Fruit fly (Drosophila melanogaster) Kc167 (cell line): ENCODE measurements around the gene CG17294.
A peak's percentile ranks its signal among the peaks of the same experiment; 100 is the strongest.

Experiments used
- Myc ChIP-seq: fragments of >200 bp; optimal IDR thresholded peaks from 2 replicates; lab custom pipeline; 2017; ENCODE audit warnings: missing external identifiers
- Sin3A ChIP-seq: fragments of >200 bp; optimal IDR thresholded peaks from 2 replicates; lab custom pipeline; 2018; ENCODE audit warnings: missing external identifiers
- h ChIP-seq: fragments of >200 bp; optimal IDR thresholded peaks from 3 replicates; lab custom pipeline; 2018; ENCODE audit warnings: missing external identifiers
- insv ChIP-seq: fragments of >200 bp; optimal IDR thresholded peaks from 3 replicates; lab custom pipeline; 2018; ENCODE audit warnings: missing external identifiers
- psq ChIP-seq: fragments of >200 bp; optimal IDR thresholded peaks from 2 replicates; lab custom pipeline; 2017; ENCODE audit warnings: missing external identifiers
- ttk ChIP-seq: sonication (Bioruptor generic); optimal IDR thresholded peaks from 2 replicates; lab custom pipeline; 2017; ENCODE audit warnings: missing external identifiers

The CG17294 gene

DNA sequence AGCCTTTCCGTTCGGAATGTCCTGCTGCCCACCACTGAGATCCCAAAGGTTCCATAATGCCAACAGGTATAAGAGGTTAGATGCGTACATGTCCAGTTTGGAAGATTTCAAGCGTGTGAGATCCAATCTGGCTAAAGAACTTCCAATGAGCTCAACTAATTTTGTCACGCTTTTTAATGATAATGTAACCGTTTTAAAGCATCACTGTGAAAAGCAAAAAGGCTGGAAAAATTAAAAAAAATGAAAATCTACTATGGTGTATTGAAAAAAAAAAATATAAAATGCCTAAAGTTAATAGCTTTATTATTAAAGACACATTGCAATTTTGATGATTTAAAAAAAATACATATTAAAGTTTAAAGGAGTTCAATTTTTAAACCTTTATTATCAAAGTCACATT, 16.3 kb downstream of the CG17294 start, which contains the start of gene Acp29AB:
Gene Acp29AB (minus strand): TSS at position 101 of the 400 bp plus-strand sequence.
- TF ChIP-seq Sin3A (no peak), h (lab: Kevin White, UChicago) (no peak)

DNA sequence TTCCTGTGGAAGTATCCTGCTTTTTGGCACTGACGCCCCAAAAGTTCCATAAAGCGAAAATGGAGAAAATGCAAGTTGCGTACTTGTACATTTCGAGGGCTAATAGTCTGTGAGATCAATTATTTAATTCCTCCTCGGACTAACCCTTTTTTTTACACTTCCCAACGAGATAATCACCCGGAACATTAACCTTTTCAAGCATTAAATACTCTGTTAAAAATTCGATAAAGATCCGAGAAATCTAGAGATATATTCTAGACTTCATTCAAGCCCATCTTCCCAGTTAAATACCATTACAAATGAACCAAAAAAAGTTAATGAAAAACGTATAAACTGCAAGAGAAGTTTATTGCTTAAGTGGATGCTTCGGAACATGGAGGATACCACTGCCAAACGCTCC, 17.3 kb downstream of the CG17294 start, which contains the start of gene lectin-29Ca:
Gene lectin-29Ca (minus strand): TSS at position 101 of the 400 bp plus-strand sequence.
- TF ChIP-seq psq (no peak), insv (lab: Kevin White, UChicago) (no peak), h (lab: Kevin White, UChicago) (no peak), Myc (lab: Kevin White, UChicago) (no peak), ttk (lab: Kevin White, UChicago) (no peak), Sin3A (no peak)

DNA sequence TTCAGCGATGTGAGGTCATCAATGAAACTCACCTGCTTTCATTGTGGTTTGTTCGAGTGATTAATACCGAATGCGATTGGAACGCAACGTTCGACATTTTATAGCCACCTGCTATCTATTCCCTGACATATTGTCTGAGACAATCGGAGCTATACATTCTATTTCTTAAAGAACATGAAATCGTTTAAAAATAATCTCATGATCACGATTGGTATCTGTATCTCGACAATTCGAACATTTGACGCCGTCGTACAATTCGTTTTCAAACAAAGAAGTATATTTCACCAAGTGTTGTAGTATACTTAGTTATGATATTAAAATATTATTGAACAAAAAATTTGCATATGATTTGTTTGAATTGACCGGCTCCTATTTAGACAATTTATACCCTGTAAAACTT, 18.0 kb downstream of the CG17294 start, which contains the start of gene Peritrophin-15b:
Gene Peritrophin-15b (minus strand): TSS at position 101 of the 400 bp plus-strand sequence.
- TF ChIP-seq Myc (lab: Kevin White, UChicago) (no peak), h (lab: Kevin White, UChicago) (no peak), Sin3A (no peak), insv (lab: Kevin White, UChicago) (no peak), ttk (lab: Kevin White, UChicago) (no peak), psq (no peak)

DNA sequence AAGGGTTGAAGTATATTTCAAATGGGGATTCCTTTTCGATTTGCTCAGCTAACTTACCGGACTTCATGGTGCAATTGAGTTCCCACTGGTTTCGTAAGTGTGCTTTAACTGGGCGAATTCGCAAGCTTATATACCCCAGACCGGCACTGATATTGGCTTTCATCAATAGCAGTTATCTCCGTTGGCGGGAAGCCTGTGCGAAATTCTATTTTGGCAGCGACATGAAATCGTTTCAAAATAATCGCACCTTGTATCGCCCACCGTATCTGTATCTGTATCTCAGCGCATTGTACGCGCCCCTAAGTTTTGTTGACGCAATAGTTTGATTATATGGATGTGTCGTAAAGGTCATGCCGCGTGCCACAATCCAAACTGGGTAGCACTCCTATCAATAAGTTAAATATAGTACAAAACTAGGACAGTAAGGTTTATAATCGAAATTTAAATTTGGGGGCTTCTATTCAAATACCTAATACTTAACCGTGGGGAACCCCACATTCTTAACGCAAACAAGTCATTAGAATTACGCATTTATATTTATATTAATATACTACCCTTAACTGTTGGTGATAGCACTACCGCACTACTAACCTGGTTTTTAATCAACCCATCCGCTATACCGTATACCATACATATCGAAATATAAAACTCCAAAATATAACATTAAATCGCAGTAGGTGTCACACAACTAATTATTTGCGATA, 19.3 kb downstream of the CG17294 start, which contains the start of the genes Peritrophin-15a and CG13385:
Gene Peritrophin-15a (minus strand): TSS at position 101 of the 704 bp plus-strand sequence.
Gene CG13385 (plus strand): TSS at position 654 of the 704 bp plus-strand sequence.
- TF ChIP-seq Myc (lab: Kevin White, UChicago) (no peak), Sin3A (no peak), insv (lab: Kevin White, UChicago) (no peak), h (lab: Kevin White, UChicago) (no peak), psq (no peak), ttk (lab: Kevin White, UChicago) (no peak)

DNA sequence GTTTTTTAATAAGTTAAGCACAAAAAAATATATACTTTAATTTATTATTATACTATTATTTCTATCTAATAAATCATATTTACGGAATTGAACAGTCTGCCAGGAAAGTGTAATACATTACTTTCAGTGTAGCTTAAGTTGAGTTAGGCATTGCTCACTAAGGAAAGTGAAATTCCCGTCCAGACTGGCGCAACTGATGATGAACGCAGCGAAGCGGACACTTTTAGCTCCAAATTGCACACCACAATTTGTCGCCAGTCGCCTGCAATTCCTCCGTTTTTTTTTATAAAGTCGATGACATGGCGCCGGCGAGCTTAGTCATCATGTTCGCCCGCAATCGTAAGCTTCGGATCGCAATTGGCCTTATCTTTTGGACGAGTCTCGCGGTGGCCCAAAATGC, 21.9 kb downstream of the CG17294 start, which contains the start of gene CG13386:
Gene CG13386 (plus strand): TSS at position 301 of the 400 bp plus-strand sequence.
- TF ChIP-seq Sin3A (no peak), ttk (lab: Kevin White, UChicago) (no peak), h (lab: Kevin White, UChicago) (no peak), insv (lab: Kevin White, UChicago) (no peak), Myc (lab: Kevin White, UChicago) (no peak), psq (no peak)

DNA sequence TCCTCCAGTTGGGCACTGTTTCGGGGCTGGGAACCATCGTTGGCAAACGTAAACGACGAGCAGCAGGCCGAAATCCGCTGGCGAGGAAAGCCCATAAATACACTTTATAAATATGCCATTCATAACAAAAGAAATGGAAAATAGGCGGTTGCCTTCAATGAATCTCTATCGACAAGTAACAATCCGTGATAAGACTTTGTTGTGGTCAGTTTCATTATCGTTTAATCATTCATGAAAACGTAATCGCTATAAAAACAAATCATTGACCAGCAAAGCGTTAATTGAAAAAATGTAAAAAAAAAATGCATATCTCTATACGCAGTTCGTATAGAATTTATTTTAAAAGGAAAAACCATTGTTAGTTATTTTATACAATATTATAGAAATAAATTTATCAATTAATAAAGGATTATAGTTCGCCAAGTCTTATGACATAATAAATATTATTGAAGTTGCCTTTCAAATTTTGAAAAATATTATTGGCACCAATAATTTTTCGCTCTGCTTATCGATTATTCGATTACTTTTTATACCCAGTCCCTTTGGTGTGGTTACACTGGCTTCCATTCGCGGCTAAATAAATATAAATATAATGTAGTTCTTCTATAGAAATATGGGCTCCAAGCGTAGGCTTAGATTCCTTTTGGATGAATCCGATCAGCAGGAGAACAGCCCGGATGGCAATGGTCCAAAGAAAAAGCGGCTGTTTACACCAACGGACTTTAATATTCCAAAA, 23.2 kb downstream of the CG17294 start, which contains the start of gene CG31898:
Gene CG31898 (plus strand): TSS at position 559 of the 736 bp plus-strand sequence.
- no peak for TF ChIP-seq Myc (lab: Kevin White, UChicago)
- no peak for TF ChIP-seq h (lab: Kevin White, UChicago)
- no peak for TF ChIP-seq ttk (lab: Kevin White, UChicago)
- TF ChIP-seq Sin3A: no peak
- TF ChIP-seq psq: no peak
- TF ChIP-seq insv (lab: Kevin White, UChicago): no peak

DNA sequence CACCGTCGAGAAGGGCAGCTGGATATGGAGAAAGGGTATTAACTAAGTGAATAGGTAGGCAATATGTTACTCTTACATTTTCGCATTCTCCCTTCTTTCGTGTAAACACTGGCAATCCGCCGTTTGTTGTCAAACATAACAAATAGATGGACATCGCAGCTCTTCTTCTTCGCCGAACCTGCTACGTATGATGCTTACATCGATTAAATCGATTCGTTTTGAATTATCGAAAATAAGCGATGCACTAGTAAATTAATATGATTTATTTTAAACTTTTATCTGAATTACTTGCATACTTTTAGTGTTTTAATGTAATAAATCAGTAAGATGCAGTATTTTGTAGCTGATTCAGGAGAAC, 26.1 kb downstream of the CG17294 start, which contains the start of gene fy:
Gene fy (minus strand): TSS at position 353 of the 358 bp plus-strand sequence.
- TF ChIP-seq insv (lab: Kevin White, UChicago) (no peak), Myc (lab: Kevin White, UChicago) (no peak), psq (no peak), ttk (lab: Kevin White, UChicago) (no peak), Sin3A (no peak), h (lab: Kevin White, UChicago) (no peak)

DNA sequence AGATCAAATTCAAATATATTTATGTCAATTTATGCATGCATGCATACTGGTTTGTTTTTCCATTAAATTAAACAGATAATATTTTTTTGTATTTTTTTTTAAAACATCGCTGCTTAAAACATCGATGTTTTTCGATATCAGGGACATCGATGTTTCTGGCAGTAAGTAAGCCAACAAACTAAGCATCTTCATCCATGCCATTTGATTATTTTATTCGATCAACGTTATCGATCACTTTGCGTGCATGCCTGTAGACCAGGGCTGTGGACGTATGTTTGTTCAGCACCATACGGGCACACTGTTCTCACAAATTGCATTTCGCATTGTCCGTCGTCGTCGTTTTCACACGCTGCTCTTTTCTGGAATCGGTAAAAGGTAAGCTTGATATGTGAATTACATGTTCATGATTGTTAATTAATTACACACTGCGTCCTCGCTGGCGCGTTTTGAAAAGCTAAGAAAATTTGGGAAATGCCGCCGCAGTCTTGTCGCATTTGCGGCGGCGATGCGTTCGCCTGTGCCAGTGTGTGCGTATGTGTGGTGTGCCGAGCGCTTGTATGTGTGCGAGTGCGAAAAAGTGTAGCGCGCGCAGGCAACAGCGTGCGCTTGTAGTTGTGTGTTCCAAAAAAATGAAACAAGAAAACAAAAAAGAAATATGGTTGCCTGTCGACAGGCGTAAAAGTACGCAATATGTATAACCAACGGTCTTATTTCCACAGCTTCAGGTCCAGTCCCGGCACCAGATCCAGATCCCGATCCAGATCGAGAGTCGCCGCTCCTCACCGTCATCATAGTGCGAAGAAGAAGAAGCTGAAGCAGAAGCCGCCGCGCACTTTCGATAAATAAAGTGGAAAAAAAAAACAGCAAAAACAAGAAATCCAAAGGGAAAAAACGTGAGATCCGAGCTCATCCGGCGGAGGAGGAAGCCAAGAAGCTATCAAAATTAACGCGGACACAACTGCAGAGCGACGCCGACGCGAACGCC, 26.7 kb downstream of the CG17294 start, which contains the start of gene emb:
Gene emb (plus strand): TSS at position 288 of the 985 bp plus-strand sequence.
- TF ChIP-seq Myc (lab: Kevin White, UChicago): no peak
- peak; percentile 68 for TF ChIP-seq psq
- TF ChIP-seq Sin3A: no peak
- no peak for TF ChIP-seq insv (lab: Kevin White, UChicago)
- TF ChIP-seq ttk (lab: Kevin White, UChicago): no peak
- TF ChIP-seq h (lab: Kevin White, UChicago): no peak

DNA sequence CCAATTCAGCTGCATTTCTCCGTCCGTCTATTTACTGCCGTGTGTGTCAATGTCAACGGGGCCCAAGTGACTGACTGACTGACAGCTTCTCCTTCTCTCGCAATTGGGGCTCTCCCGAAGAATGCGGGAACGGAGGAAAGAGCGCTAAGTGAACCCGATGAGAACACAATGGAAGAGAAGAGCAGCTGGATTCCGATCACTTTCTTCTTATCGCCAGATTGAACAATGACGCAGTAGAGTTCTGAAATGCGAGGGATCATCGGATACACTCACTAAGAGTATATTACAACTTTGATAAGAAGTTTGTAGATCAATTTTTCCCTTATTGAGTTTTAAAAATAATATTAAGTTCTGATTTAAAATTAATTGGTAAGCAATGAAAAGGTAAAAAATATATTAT, 34.7 kb downstream of the CG17294 start, which contains the start of gene Naglu:
Gene Naglu (minus strand): TSS at position 339 of the 400 bp plus-strand sequence.
- TF ChIP-seq Sin3A (no peak), psq (no peak), h (lab: Kevin White, UChicago) (no peak), Myc (lab: Kevin White, UChicago) (no peak), insv (lab: Kevin White, UChicago) (no peak), ttk (lab: Kevin White, UChicago) (no peak)

DNA sequence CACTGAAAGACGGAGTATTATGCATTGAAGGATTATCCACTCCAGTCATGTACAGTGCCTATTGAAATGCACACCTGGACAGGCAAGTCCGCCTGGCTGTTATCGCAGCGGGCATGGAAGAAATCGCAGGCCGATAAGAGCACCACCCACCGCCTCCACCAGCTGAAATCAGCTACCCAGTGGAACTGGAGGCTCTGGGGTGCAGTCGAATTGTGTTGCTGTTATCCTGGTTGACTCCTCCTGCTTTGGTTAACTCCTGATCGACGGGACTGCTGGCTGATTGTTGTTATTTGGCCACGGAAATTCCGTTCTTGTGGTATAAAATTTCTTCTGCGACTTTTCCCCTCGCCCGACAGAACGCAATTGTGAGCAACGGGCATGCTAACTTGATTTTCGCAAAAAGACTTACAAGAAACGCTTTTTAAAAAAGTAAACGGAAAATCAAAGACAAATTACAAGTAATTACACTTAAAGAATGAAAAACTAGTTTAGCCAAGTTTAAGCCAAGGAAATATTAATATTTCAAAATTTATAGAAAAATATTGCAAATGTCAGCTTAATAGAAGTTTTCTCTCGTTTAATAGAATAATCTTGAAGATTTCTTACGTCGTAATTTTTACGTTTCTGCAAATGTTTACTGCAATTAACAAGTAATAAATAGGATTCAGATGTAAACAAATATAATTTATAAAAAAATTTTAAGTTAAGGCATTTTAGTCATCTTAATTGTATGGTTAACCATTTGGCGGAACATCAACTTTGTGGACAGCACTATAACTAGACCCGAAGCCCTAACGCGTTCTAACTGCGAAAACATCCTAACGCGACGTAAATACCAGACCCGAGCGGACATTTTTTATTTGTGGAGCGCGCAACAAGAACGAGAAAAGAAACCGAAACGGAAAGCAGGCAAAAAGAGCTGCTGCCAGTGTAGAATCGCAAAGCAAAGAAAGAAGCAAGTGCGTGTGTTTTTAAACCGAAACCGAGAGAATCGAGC, 38.4 kb downstream of the CG17294 start, which contains the start of the genes CG13398 and Akap200:
Gene CG13398 (minus strand): TSS at position 370 of the 997 bp plus-strand sequence.
Gene Akap200 (plus strand): TSS at position 804 of the 997 bp plus-strand sequence.
- TF ChIP-seq insv (lab: Kevin White, UChicago) (no peak), Sin3A (no peak), ttk (lab: Kevin White, UChicago) (no peak), Myc (lab: Kevin White, UChicago) (no peak)
